Worm (Caenorhabditis elegans) whole organism, young adult: ENCODE measurements around the gene zmp-3.

Experiments
- C17E4.6 ChIP-seq: fragments of 200-800 bp; sonication (Bioruptor generic); IDR thresholded peaks from 2 replicates; pipeline ENCODE4 v1.3.6; 2022; ENCODE audit warnings: missing genetic modification reagents, missing genetic modification characterization, missing compliant biosample characterization
- D2030.7 ChIP-seq: fragments of 200-800 bp; sonication (Bioruptor generic); IDR thresholded peaks from 2 replicates; pipeline ENCODE4 v1.3.6; 2022; ENCODE audit warnings: missing genetic modification reagents, missing genetic modification characterization, missing compliant biosample characterization
- F52B5.7 ChIP-seq: sonication (generic microtip); optimal IDR thresholded peaks from 2 replicates; lab custom pipeline; 2016; ENCODE audit warnings: mild to moderate bottlenecking, missing genetic modification characterization, missing compliant biosample characterization
- aptf-2 ChIP-seq: fragments of 200-800 bp; sonication (Bioruptor generic); conservative IDR thresholded peaks from 2 replicates; pipeline ENCODE4 v1.3.6; 2022; ENCODE audit warnings: missing genetic modification reagents, missing genetic modification characterization, missing compliant biosample characterization
- attf-6 ChIP-seq: fragments of 200-800 bp; sonication (Bioruptor generic); IDR thresholded peaks from 2 replicates; pipeline ENCODE4 v1.3.6; 2022; ENCODE audit warnings: missing genetic modification reagents, missing genetic modification characterization, missing compliant biosample characterization
- cebp-2 ChIP-seq: fragments of 200-800 bp; sonication (Bioruptor generic); IDR thresholded peaks from 2 replicates; pipeline ENCODE4 v1.3.6; 2022; ENCODE audit warnings: missing genetic modification characterization, missing compliant biosample characterization
- ceh-91 ChIP-seq: fragments of 200-800 bp; sonication (Bioruptor generic); IDR thresholded peaks from 2 replicates; pipeline ENCODE4 v1.3.6; 2022; ENCODE audit warnings: missing genetic modification reagents, missing genetic modification characterization, missing compliant biosample characterization
- dox-1 ChIP-seq: fragments of 200-800 bp; sonication (Bioruptor generic); IDR thresholded peaks from 2 replicates; pipeline ENCODE4 v1.3.6; 2022; ENCODE audit warnings: missing genetic modification reagents, missing genetic modification characterization, missing compliant biosample characterization
- dpff-1 ChIP-seq: sonication (generic microtip); optimal IDR thresholded peaks from 2 replicates; lab custom pipeline; 2017; ENCODE audit warnings: mild to moderate bottlenecking, missing genetic modification characterization, missing compliant biosample characterization
- egl-18 ChIP-seq: fragments of 200-800 bp; sonication (Bioruptor generic); IDR thresholded peaks from 2 replicates; pipeline ENCODE4 v1.3.6; 2022; ENCODE audit warnings: missing genetic modification reagents, missing genetic modification characterization, missing compliant biosample characterization
- gei-17 ChIP-seq: fragments of 200-800 bp; sonication (Bioruptor generic); optimal IDR thresholded peaks from 2 replicates; lab custom pipeline; 2018; ENCODE audit warnings: mild to moderate bottlenecking, missing genetic modification characterization, missing compliant biosample characterization
- hmg-1.2 ChIP-seq: fragments of 200-800 bp; sonication (Bioruptor generic); IDR thresholded peaks from 2 replicates; pipeline ENCODE4 v1.3.6; 2022; ENCODE audit warnings: missing genetic modification reagents, missing genetic modification characterization, missing compliant biosample characterization
- hmg-20 ChIP-seq: fragments of 200-800 bp; sonication (Bioruptor generic); IDR thresholded peaks from 2 replicates; pipeline ENCODE4 v1.3.6; 2022; ENCODE audit warnings: missing genetic modification reagents, missing genetic modification characterization, missing compliant biosample characterization
- hsf-1 ChIP-seq: fragments of 200-800 bp; sonication (Bioruptor generic); IDR thresholded peaks from 2 replicates; pipeline ENCODE4 v1.3.6; 2022; ENCODE audit warnings: missing genetic modification reagents, missing genetic modification characterization, missing compliant biosample characterization
- lin-26 ChIP-seq: fragments of 200-800 bp; sonication (Bioruptor generic); IDR thresholded peaks from 2 replicates; pipeline ENCODE4 v1.3.6; 2022; ENCODE audit warnings: missing genetic modification reagents, missing genetic modification characterization, missing compliant biosample characterization
- lin-35 ChIP-seq, 3 experiments: fragments of 150-350 bp in 2 of 3; sonication (generic microtip) in 1 of 3; optimal IDR thresholded peaks; 2 replicates each; lab custom pipeline; 2014 to 2018; ENCODE audit warnings: missing biosample characterization in 3 of 3, missing genetic modification characterization in 3 of 3, missing genetic modification reagents in 3 of 3
- lsl-1 ChIP-seq: fragments of 200-800 bp; sonication (Bioruptor generic); optimal IDR thresholded peaks from 2 replicates; lab custom pipeline; 2018; ENCODE audit warnings: mild to moderate bottlenecking, missing genetic modification characterization, moderate library complexity, missing compliant biosample characterization
- lsy-27 ChIP-seq: sonication (generic microtip); optimal IDR thresholded peaks from 2 replicates; lab custom pipeline; 2017; ENCODE audit warnings: missing genetic modification characterization, mild to moderate bottlenecking, missing compliant biosample characterization, antibody characterized with exemption, missing genotype, borderline replicate concordance; ENCODE audit not compliant: insufficient read depth
- madf-10 ChIP-seq: sonication (generic microtip); optimal IDR thresholded peaks from 2 replicates; lab custom pipeline; 2016; ENCODE audit warnings: mild to moderate bottlenecking, missing genetic modification characterization, missing compliant biosample characterization
- madf-6 ChIP-seq: fragments of 200-800 bp; sonication (Bioruptor generic); IDR thresholded peaks from 2 replicates; pipeline ENCODE4 v1.3.6; 2022; ENCODE audit warnings: missing genetic modification reagents, missing genetic modification characterization, missing compliant biosample characterization
- nfya-1 ChIP-seq: sonication (generic microtip); optimal IDR thresholded peaks from 2 replicates; lab custom pipeline; 2017; ENCODE audit warnings: antibody characterized with exemption, missing compliant biosample characterization, missing genetic modification characterization, borderline replicate concordance; ENCODE audit not compliant: insufficient read depth
- nfyb-1 ChIP-seq: fragments of 200-800 bp; sonication (Bioruptor generic); IDR thresholded peaks from 2 replicates; pipeline ENCODE4 v1.3.6; 2022; ENCODE audit warnings: missing genetic modification reagents, missing genetic modification characterization, missing compliant biosample characterization
- nhr-120 ChIP-seq: fragments of 200-800 bp; sonication (Bioruptor generic); IDR thresholded peaks from 2 replicates; pipeline ENCODE4 v1.3.6; 2022; ENCODE audit warnings: missing genetic modification characterization, missing compliant biosample characterization
- nhr-90 ChIP-seq: sonication (generic microtip); optimal IDR thresholded peaks from 2 replicates; lab custom pipeline; 2016; ENCODE audit warnings: missing genotype, mild to moderate bottlenecking, missing genetic modification characterization, missing compliant biosample characterization
- repo-1 ChIP-seq: sonication (generic microtip); optimal IDR thresholded peaks from 2 replicates; lab custom pipeline; 2017; ENCODE audit warnings: mild to moderate bottlenecking, missing genetic modification characterization, missing compliant biosample characterization
- sea-2 ChIP-seq: fragments of 200-800 bp; sonication (Bioruptor generic); IDR thresholded peaks from 2 replicates; pipeline ENCODE4 v1.3.6; 2022; ENCODE audit warnings: missing genetic modification characterization, missing compliant biosample characterization
- snpc-1.3 ChIP-seq: sonication (generic microtip); optimal IDR thresholded peaks from 2 replicates; lab custom pipeline; 2017; ENCODE audit warnings: missing genetic modification characterization, mild to moderate bottlenecking, missing compliant biosample characterization, antibody characterized with exemption, moderate library complexity, missing genotype, missing genetic modification reagents; ENCODE audit not compliant: insufficient read depth
- snpc-3.4 ChIP-seq: sonication (generic microtip); optimal IDR thresholded peaks from 2 replicates; lab custom pipeline; 2017; ENCODE audit warnings: missing genetic modification characterization, mild to moderate bottlenecking, missing compliant biosample characterization, antibody characterized with exemption, moderate library complexity, missing genotype, missing genetic modification reagents
- somi-1 ChIP-seq: fragments of 200-800 bp; sonication (Bioruptor generic); optimal IDR thresholded peaks from 2 replicates; lab custom pipeline; 2018; ENCODE audit warnings: mild to moderate bottlenecking, missing genetic modification characterization, missing compliant biosample characterization
- tbp1 ChIP-seq: fragments of 200-800 bp; sonication (Bioruptor generic); optimal IDR thresholded peaks from 2 replicates; lab custom pipeline; 2018; ENCODE audit warnings: mild to moderate bottlenecking, missing genetic modification characterization, missing compliant biosample characterization
- tbx-9 ChIP-seq: sonication (generic microtip); optimal IDR thresholded peaks from 2 replicates; lab custom pipeline; 2016; ENCODE audit warnings: borderline replicate concordance, missing genetic modification characterization, inconsistent platforms, missing compliant biosample characterization
- unc-62 ChIP-seq: fragments of 150-350 bp; optimal IDR thresholded peaks from 2 replicates; lab custom pipeline; 2014; ENCODE audit warnings: missing biosample characterization, missing genetic modification reagents, missing genetic modification characterization
- zfh-2 ChIP-seq: fragments of 200-800 bp; sonication (Bioruptor generic); conservative IDR thresholded peaks from 2 replicates; pipeline ENCODE4 v1.3.6; 2022; ENCODE audit warnings: missing genetic modification reagents, missing genetic modification characterization, missing compliant biosample characterization
- zim-3 ChIP-seq: sonication (generic microtip); optimal IDR thresholded peaks from 2 replicates; lab custom pipeline; 2017; ENCODE audit warnings: mild to moderate bottlenecking, missing genetic modification characterization, moderate library complexity, missing compliant biosample characterization
- ztf-25 ChIP-seq: fragments of 200-800 bp; sonication (Bioruptor generic); IDR thresholded peaks from 2 replicates; pipeline ENCODE4 v1.3.6; 2022; ENCODE audit warnings: missing genetic modification reagents, missing genetic modification characterization, missing compliant biosample characterization

The zmp-3 gene

ce11 chrV:2870127-2870526 is 39.3 kb downstream of the zmp-3 start, which contains the start of gene srh-243:
Gene srh-243, plus strand, starts transcription at chrV:2870427.
- TF ChIP-seq zim-3 (tag; lab: Kevin White, UChicago) (no peak), snpc-3.4 (tag; lab: Kevin White, UChicago) (no peak), tbp1 (GFP tag; lab: Kevin White, UChicago) (no peak), hsf-1 (GFP tag; lab: Robert Waterston, UW) (no peak), tbx-9 (tag; lab: Kevin White, UChicago) (no peak), madf-6 (GFP tag; lab: Robert Waterston, UW) (no peak), nhr-120 (GFP tag; lab: Robert Waterston, UW) (no peak), lin-26 (GFP tag; lab: Robert Waterston, UW) (no peak), attf-6 (GFP tag; lab: Robert Waterston, UW) (no peak), dox-1 (GFP tag; lab: Robert Waterston, UW) (no peak), repo-1 (tag; lab: Kevin White, UChicago) (no peak), nfyb-1 (GFP tag; lab: Robert Waterston, UW) (no peak), C17E4.6 (GFP tag; lab: Robert Waterston, UW) (no peak), snpc-1.3 (no peak), egl-18 (GFP tag; lab: Robert Waterston, UW) (no peak), hmg-1.2 (GFP tag; lab: Robert Waterston, UW) (no peak), aptf-2 (GFP tag; lab: Robert Waterston, UW) (no peak), cebp-2 (GFP tag; lab: Robert Waterston, UW) (no peak)

DNA sequence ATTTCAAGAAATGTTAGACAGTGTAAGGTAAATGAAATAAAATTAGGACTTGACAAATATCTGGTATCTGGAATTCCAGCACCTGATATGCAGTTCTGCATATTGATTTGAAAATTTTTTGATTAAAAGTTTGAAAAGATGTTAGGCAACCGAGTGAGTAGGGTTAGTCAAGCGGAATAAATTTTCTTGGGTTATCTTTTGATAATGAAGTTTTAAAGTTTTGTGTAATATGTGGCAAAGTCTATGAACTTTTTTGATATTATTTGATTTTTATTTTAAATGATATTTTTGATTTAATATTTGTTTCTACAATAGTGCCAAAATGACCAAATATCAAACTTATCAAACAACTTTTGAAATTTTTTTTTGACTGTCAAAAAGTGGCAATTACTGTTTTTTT is 39.9 kb downstream of the zmp-3 start, which contains the start of gene srh-241:
Gene srh-241, minus strand, starts transcription at position 101 of the 400 bp plus-strand sequence.
- TF ChIP-seq nhr-120 (GFP tag; lab: Robert Waterston, UW) (no peak), dpff-1 (no peak), lsy-27 (tag; lab: Kevin White, UChicago) (no peak), ceh-91 (GFP tag; lab: Robert Waterston, UW) (no peak), nhr-90 (tag; lab: Kevin White, UChicago) (no peak), lsl-1 (GFP tag; lab: Kevin White, UChicago) (no peak), sea-2 (GFP tag; lab: Robert Waterston, UW) (no peak), lin-35 (GFP tag; optimal IDR thresholded peaks at IDR 0.05; lab: Kevin White, UChicago) (no peak), F52B5.7 (tag; lab: Kevin White, UChicago) (no peak), nfyb-1 (GFP tag; lab: Robert Waterston, UW) (no peak), zfh-2 (no peak)

DNA sequence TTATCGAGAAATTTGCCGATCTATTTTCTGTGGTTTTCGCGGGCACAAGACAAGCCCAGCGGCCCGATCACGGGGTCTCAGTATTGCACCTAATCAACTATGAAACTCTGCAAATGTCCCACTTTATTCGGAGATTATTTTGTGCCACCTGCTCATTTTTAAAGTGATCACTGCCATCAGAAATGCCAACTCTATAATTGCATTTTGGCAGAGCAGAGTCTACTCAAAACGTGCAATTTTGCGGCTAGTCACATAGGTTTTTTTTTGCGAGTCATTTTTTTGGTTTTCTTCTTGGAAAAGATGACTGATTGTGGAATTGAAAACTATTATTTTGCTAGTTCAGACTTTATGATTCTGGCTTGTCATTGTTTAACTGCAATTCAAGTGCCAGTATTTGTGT is 44.5 kb downstream of the zmp-3 start, which contains the start of gene srh-240:
Gene srh-240, plus strand, starts transcription at position 301 of the 400 bp plus-strand sequence.
- TF ChIP-seq somi-1 (no peak), unc-62 (GFP tag; lab: Kevin White, UChicago) (no peak), ztf-25 (no peak), hmg-20 (GFP tag; lab: Robert Waterston, UW) (no peak), gei-17 (GFP tag; lab: Kevin White, UChicago) (no peak), nfya-1 (tag; lab: Kevin White, UChicago) (no peak), madf-10 (no peak), D2030.7 (no peak)
